Fruit fly (Drosophila melanogaster) whole organism, pupa: ENCODE measurements around the gene CG31441.

Experiments used
- CG13204 ChIP-seq: fragments of 200-800 bp; sonication (Bioruptor generic); optimal IDR thresholded peaks from 2 replicates; lab custom pipeline; 2018; ENCODE audit warnings: missing biosample characterization, mild to moderate bottlenecking, missing genetic modification characterization, moderate library complexity
- CG15710 ChIP-seq: fragments of 200-800 bp; sonication (Bioruptor generic); optimal IDR thresholded peaks from 2 replicates; lab custom pipeline; 2018; ENCODE audit warnings: missing biosample characterization, mild to moderate bottlenecking, missing genetic modification characterization, moderate library complexity
- CG17806 ChIP-seq: fragments of 200-800 bp; sonication (Bioruptor generic); optimal IDR thresholded peaks from 2 replicates; lab custom pipeline; 2018; ENCODE audit warnings: missing biosample characterization, mild to moderate bottlenecking, missing genetic modification characterization, moderate library complexity
- CG34367 ChIP-seq: fragments of 200-800 bp; sonication (Bioruptor generic); optimal IDR thresholded peaks from 2 replicates; lab custom pipeline; 2018; ENCODE audit warnings: missing biosample characterization, mild to moderate bottlenecking, missing genetic modification characterization
- CG4496 ChIP-seq: fragments of 200-800 bp; sonication (Bioruptor generic); IDR thresholded peaks from 3 replicates; pipeline ENCODE4 v1.3.6; 2022; ENCODE audit warnings: missing biosample characterization, missing genetic modification characterization
- CG8301 ChIP-seq: fragments of 200-800 bp; sonication (Bioruptor generic); optimal IDR thresholded peaks from 2 replicates; lab custom pipeline; 2018; ENCODE audit warnings: missing biosample characterization, mild to moderate bottlenecking, missing genetic modification characterization
- CG9948 ChIP-seq: fragments of 200-800 bp; sonication (Bioruptor generic); optimal IDR thresholded peaks from 2 replicates; lab custom pipeline; 2018; ENCODE audit warnings: missing biosample characterization, mild to moderate bottlenecking, missing genetic modification characterization, moderate library complexity
- D1 ChIP-seq: fragments of 200-800 bp; sonication (Bioruptor generic); optimal IDR thresholded peaks from 2 replicates; lab custom pipeline; 2018; ENCODE audit warnings: missing biosample characterization, mild to moderate bottlenecking, missing genetic modification characterization, moderate library complexity
- EcR ChIP-seq: fragments of 200-800 bp; sonication (Bioruptor generic); optimal IDR thresholded peaks from 3 replicates; lab custom pipeline; 2019; ENCODE audit warnings: missing biosample characterization, missing genetic modification characterization, mild to moderate bottlenecking, moderate library complexity, missing genetic modification reagents
- Pif1A ChIP-seq: fragments of 200-800 bp; sonication (Bioruptor generic); optimal IDR thresholded peaks from 3 replicates; lab custom pipeline; 2016; ENCODE audit warnings: missing biosample characterization, missing genetic modification characterization
- fd96Ca ChIP-seq: fragments of 200-800 bp; sonication (Bioruptor generic); IDR thresholded peaks from 3 replicates; pipeline ENCODE4 v1.3.6; 2022; ENCODE audit warnings: missing biosample characterization, missing genetic modification characterization
- gl ChIP-seq: fragments of 200-800 bp; sonication (Bioruptor generic); optimal IDR thresholded peaks from 2 replicates; lab custom pipeline; 2018; ENCODE audit warnings: missing biosample characterization, mild to moderate bottlenecking, missing genetic modification characterization
- rn ChIP-seq: fragments of 200-800 bp; sonication (Bioruptor generic); IDR thresholded peaks from 2 replicates; pipeline ENCODE4 v1.3.6; 2022; ENCODE audit warnings: missing biosample characterization, missing genetic modification characterization

DNA sequence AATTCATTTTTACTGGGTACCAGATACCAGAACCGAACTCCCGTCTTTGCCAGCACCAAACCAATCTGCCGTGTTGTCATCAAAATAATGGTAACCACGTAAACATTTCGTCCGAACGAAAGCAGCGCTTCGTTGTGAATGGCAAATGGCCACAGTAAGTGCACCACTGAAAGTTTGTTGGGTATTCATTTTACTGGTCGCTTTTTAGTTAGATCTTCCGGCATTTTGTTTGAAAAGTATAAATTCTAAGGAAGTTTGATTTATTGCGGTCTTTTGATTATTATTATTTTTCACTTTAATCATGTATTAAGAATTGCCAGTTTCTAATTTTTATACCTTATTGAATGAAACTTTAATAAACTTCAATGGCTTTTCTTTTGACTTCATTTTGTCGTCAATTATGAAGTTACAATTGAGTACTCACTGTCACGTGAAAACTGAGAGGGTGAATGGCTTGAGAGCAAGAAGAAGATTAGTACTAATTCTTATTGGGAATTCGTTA lies 21.6 kb upstream of the CG31441 start, which contains the start of gene ZnT86D:
- peak; percentile 33 for TF ChIP-seq EcR (GFP tag; lab: Kevin White, UChicago)
- TF ChIP-seq fd96Ca (GFP tag; lab: Robert Waterston, UW): no peak
- no peak for TF ChIP-seq D1
- peak; percentile 45 for TF ChIP-seq CG17806
- TF ChIP-seq rn: 0 out of 2 replicates have a peak, but pooled peaks have one; percentile 12
- peak; percentile 51; the same call in 1 of the 3 replicates for TF ChIP-seq CG4496 (GFP tag; lab: Robert Waterston, UW)
- TF ChIP-seq gl (tag; lab: Kevin White, UChicago): no peak
- peak; percentile 62 for TF ChIP-seq CG15710 (tag; lab: Kevin White, UChicago)
- TF ChIP-seq Pif1A (GFP tag; lab: Kevin White, UChicago): no peak
- peak; percentile 58 for TF ChIP-seq CG9948 (tag; lab: Kevin White, UChicago)
- peak; percentile 47 for TF ChIP-seq CG8301 (tag; lab: Kevin White, UChicago)
- TF ChIP-seq CG34367 (tag; lab: Kevin White, UChicago): peak; percentile 45
- TF ChIP-seq CG13204 (GFP tag; lab: Kevin White, UChicago): no peak
